Worm (Caenorhabditis elegans) whole organism, L2 larva: Measurements from ENCODE around the gene pqn-67.

Source experiments
- R02D3.7 ChIP-seq: fragments of 150-350 bp; optimal IDR thresholded peaks from 2 replicates; lab custom pipeline; 2014; ENCODE audit warnings: missing biosample characterization, missing genetic modification characterization
- nhr-10 ChIP-seq: sonication (generic microtip); optimal IDR thresholded peaks from 2 replicates; lab custom pipeline; 2017; ENCODE audit warnings: missing biosample characterization, missing genetic modification characterization
- snpc-4 ChIP-seq: fragments of 150-350 bp; optimal IDR thresholded peaks from 2 replicates; lab custom pipeline; 2014; ENCODE audit warnings: missing biosample characterization, missing genetic modification characterization

- TF ChIP-seq snpc-4 (tag; lab: Kevin White, UChicago) (no peak), nhr-10 (tag; lab: Kevin White, UChicago) (no peak), R02D3.7 (tag; lab: Kevin White, UChicago) (no peak)
Measured at ce11 chrV:12877579-12877978, 46.6 kb upstream of the pqn-67 start.
